Worm (Caenorhabditis elegans) whole organism, dauer: ENCODE data around the gene pho-4.

ENCODE experiments used
- unc-62 ChIP-seq: sonication (generic microtip); optimal IDR thresholded peaks from 2 replicates; lab custom pipeline; 2017; ENCODE audit warnings: missing biosample characterization, missing genetic modification reagents, missing genetic modification characterization

Gene pho-4

DNA sequence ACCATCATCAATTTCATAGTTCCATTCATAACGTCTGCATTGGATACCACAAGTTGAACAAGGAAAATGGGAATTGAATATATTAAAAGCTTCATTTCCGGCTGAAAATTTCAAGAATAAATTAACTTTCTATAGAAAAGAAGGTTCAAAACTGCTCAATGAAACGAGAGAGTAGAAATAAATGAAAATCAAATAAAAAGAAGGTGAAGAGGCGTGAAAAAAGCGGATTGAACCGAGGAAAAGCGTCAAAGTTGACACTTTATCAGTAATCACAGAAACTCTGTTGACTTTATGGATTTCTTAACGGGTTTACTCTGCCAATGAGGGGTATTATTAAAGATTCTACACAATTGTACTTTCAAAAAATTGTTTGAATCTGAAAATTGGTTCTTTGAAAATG is at the start of gene pho-4:
TSS of gene pho-4 (minus strand) at position 101 of the 400 bp plus-strand sequence.
- TF ChIP-seq unc-62 (GFP tag; lab: Kevin White, UChicago) = no peak

DNA sequence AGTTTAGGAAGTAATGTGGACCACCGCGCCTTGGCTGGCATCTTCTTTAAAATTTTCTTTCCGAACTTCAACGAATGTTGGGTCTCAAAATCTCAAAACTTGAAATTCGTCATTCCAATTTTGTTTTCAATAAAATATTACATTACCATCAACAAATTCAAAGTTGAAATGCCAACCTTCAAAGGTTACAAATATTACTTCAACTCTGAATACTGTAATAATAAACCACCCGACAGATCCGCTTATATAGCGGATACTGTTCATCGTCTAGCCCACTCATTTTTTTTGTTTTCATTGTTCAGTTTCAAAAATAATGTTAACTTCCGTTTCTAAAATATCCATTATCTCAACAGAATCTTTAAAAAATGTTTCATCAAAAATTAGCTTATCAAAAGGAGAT is 46.8 kb upstream of the pho-4 start, which contains the start of gene gur-5:
TSS of gene gur-5 (plus strand) at position 301 of the 400 bp plus-strand sequence.
- no peak for TF ChIP-seq unc-62 (GFP tag; lab: Kevin White, UChicago)

DNA sequence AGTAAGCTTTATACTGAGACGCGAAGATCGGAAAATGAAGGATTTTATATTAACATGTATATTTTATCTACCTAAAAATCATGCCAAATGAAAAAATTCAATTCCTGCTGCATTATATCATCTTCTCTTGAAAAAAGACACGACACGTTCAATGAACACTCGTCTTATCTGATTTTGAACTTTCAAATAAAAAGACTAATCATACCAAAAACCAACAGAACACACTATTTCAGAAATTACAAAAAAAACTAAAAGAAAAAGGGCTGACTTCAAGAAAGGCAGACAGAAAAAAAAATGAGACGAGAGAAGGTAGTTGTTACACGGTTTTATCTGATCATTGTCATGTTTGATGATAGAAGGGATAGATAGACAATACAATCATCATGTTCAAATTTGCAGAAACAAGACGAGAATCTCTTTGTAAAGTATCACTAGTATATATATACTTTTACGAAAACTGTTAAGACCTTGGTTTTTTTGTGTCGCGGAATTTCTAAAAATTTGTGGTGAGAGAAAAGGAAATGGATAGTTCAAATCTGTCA is 44.5 kb upstream of the pho-4 start:
- no peak for TF ChIP-seq unc-62 (GFP tag; lab: Kevin White, UChicago)

DNA sequence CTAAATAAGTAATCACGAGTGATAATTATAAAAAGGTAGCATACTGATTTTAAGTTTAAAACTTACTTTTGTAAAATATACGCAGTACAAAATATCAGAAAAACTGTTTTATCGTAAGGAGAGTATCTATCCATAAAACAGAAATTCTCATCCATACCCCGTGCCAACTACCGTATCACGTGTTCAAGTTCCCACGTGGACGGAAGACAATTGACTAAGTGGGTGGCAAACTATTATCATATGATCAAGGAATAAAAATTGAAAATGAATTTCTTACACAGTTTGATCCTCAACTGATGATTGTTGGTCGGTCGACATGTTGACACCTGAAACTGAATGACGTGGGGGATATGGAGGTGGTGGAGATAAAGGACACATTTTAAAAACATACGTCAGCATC is 43.9 kb upstream of the pho-4 start, which contains the start of gene pmt-1:
TSS of gene pmt-1 (minus strand) at position 332 of the 400 bp plus-strand sequence.
- no peak for TF ChIP-seq unc-62 (GFP tag; lab: Kevin White, UChicago)

DNA sequence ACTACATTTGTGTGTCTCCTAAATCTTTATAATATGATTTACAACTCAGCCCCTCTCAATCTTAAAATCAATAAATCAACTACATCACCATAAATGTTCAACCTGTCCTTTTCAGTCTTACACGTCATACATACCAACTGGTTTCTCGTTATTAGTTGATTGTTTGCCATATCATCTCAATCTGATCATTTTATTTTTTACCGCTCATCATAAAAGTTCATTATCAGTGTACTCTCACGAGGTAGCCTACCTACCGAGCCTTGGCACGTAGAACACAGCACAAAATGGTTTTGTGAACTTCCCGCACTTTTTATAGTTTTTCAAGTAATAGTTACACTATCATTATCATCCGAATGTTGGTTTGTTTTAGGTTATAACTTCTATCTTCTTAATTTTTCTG is 42.9 kb upstream of the pho-4 start:
- TF ChIP-seq unc-62 (GFP tag; lab: Kevin White, UChicago) = no peak

DNA sequence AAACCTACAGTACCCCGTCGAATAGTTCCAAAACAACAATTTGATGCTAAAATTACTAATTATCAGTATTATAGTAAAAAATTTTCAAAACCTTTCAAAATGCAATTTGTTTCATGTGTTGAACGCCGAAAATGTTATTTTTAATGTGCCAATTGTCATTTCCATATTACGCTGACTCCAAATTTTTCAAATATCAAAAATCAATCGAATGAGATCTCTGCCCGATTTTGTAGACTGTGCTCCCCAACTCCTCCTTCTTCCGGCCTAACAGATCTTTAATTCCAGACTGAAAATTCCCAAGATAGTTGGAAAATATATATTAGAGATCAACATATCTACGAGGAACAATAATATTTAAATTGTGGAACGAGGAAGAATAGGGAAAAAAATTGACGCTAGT is 39.5 kb upstream of the pho-4 start:
- TF ChIP-seq unc-62 (GFP tag; lab: Kevin White, UChicago) = no peak

DNA sequence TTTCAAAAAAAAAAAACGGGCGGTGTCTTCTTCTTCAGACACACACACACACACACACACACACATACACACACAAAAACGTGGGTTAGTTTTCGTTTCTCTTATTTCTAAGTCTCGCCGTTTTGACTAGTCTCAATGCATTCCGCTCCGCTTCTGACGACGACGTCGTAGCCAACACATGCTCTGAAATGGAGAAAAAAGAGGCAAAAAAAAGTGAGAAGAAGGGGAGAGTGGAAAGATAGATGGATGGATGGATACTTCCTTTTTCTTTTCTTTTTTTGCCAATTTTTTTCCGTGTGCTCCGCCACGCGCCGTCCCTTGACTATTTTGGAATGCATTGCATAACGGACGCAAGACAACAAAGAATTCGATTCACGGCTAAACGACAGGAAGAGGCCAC is 38.5 kb upstream of the pho-4 start:
- TF ChIP-seq unc-62 (GFP tag; lab: Kevin White, UChicago) = no peak

DNA sequence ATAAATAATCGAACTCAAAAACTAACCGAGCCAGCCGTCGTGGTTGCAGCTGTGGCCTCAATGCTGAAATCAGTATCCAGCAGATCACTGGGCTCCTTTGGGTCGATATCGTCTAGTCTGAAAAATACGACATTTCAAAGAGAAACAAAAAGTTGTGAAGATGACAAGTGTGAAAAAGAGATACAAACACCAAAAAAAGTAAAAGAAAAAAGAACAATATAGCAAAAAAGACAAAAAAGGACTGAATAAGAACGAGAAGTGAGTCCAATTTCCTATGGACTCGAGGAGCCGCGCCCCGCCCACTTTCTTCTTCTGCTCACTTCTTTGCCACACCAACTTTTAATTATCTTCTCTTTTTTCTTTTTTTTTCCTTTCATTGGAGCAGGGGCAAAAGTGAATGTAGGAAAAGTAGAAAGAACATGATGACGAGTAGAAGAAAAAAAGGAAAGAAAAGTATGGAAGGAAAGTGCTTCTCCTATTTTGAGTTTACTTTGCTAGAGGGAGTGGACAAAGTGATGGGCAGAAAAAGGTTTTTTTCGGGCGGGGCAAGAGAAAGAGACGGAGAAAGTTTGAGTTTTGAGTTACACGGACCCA is 33.6 kb upstream of the pho-4 start, which contains the start of gene drn-1:
TSS of gene drn-1 (minus strand) at position 117 of the 594 bp plus-strand sequence.
- no peak for TF ChIP-seq unc-62 (GFP tag; lab: Kevin White, UChicago)

DNA sequence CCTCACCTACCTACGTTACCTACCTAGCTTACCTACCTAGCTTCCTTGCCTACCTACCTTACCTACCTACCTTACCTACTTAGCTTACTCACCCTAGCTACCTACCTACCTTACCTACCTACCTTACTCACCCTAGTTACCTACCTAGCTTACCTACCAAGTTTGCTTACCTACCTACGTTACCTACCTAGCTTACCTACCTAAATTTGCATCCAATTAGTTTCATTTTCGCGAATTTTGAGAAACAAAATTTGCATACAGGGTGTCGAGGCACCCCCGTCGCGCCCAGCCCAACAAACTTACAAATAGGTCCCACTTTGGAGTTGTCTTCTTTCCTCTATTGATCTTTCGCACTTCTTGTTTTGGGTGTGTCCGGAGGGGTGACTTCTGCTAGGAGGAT is 30.7 kb upstream of the pho-4 start:
- TF ChIP-seq unc-62 (GFP tag; lab: Kevin White, UChicago) = no peak

DNA sequence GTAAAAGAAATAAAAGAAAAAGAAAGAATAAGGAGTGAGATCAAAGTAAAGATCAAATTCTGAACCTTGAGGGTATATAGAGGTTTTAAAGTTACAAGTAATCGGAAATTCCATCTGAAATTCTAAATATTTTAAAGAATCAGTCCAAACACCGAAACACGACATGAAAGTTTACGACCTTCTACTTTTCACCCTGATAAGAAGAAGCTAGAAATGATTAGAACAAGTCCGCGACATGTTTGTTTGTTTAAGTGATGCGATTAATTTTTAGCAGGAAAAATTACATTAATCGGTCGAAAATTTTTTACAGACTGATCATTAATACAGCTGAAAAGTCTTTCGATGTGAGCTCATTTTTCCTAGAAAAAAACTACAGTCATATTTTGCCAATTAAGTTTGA is 26.4 kb upstream of the pho-4 start:
- TF ChIP-seq unc-62 (GFP tag; lab: Kevin White, UChicago) = no peak

DNA sequence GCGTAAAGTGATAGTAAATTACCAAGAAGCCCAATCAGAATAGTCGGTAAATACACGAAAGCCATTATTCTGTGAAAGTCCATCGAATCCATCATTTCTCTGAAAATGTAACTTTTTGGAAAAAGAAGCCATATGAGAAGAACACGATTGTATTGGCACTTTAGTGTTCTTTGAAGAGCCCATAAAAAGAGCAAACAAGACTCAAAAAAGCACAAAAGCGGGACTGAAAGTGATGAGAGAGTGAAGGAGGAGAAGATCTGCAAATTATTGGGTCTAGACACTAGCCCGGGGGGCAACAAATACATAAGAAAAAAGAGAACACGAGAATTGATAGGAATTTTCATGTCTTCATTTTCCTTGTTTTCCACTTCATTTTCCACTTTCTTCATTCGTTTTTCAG is 17.2 kb upstream of the pho-4 start, which contains the start of gene frpr-4:
TSS of gene frpr-4 (minus strand) at position 101 of the 400 bp plus-strand sequence.
- no peak for TF ChIP-seq unc-62 (GFP tag; lab: Kevin White, UChicago)

DNA sequence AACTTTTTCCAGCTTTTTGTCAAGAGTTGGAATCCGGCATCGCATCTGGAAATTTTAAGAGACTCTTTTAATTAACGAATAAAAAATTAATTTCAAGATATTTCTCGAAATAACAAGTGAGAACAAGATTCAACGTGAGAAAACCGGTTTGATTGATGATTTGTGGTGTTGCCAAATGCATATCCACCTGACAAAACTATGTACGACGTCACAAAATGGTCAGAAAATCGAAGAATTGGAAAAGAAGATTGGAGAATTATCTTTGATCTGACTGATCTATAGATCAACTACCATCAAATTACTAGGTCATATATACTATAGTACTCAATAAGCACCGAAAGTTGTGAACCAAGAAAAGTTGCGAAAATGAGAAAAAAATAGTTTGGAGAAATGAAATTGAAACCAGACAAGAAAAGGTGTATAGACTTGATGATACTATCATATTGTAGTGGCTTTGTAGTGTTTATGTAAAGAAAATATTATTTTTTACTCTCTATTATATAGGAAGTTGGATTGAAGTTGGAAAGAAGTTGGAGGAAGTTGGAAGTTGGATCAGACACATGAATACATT is 8.6 kb upstream of the pho-4 start, which contains the start of gene ptr-6:
TSS of gene ptr-6 (minus strand) at position 47 of the 571 bp plus-strand sequence.
- no peak for TF ChIP-seq unc-62 (GFP tag; lab: Kevin White, UChicago)

DNA sequence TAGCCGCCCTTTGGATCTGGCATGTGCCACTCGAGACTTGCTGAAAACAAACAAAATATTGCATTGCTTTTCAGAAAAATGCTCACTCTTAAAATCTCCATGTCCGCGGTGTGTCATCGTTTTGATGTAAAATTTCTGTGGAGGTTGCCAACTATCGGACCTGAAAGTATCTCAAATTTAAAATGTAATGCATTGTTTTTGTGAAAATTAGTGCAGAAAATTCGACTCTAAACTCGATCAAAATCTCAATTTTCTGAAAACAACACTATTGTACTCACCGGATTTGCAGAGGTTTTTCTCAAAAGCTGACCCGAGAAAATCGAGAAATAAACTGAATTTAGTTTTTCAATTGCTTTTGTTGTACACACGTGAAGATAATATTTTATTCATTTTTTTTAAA is 3.3 kb upstream of the pho-4 start, which contains the start of gene T16D1.1:
TSS of gene T16D1.1 (minus strand) at position 101 of the 400 bp plus-strand sequence.
- no peak for TF ChIP-seq unc-62 (GFP tag; lab: Kevin White, UChicago)

DNA sequence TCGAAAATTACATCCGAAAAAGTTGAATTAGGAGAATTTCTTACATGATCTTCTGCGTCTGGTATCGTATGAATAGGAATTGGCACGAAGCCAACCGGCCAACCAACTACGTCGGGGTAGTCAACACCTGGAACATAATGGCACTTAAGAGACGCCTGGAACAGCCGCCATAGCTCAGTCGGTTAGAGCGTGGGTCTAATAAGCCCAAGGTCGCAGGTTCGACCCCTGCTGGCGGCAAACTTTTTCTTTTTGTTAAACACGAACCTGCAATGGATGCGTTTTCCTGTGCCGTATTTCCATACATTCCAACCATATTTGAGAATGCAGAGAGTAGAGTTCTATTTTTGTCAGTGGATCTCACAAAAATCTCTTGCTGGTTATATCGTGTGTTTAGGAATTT is 567 bp downstream of the pho-4 start:
- no peak for TF ChIP-seq unc-62 (GFP tag; lab: Kevin White, UChicago)

DNA sequence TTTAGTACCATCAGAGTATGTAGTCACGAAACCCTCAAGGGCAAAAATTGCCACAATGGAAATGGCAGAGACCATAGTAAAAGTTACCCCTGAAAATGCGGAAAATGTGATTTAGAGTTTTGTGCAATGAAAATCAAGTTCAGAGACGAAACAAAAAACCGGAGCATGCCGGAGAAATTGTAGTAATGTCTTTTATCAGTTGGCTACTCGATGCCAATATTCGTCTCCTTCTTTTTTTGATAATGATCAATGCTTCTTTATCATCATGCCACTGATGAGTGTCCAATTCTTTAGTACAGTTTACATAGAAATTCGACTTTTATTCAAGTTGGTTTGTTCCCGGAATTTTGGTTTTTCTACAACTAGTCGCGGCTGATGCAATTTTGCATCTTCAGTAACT is 2.5 kb downstream of the pho-4 start, which contains the start of gene pho-1:
TSS of gene pho-1 (minus strand) at position 89 of the 400 bp plus-strand sequence.
- no peak for TF ChIP-seq unc-62 (GFP tag; lab: Kevin White, UChicago)

DNA sequence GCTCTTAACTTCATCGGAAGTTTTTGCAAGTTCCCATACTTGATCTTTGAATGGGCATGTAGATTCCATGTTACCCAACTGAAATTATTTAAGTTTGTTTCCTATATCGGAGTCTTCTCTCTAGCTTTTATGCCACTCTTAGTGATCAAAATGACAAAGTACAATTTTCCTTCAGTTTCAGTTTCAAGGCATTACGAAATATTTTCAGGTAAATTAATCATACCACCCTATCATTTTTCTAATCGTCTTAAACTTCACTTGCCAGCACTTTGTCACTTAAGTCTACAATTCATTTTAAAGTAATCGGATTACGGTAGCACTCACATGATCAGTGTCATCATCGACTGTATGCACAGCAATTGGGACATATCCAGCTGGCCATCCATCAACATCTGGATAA is 3.5 kb downstream of the pho-4 start:
- no peak for TF ChIP-seq unc-62 (GFP tag; lab: Kevin White, UChicago)
